Fruit fly (Drosophila melanogaster) whole organism, wandering third instar larva: Measurements from ENCODE around the gene RpS27.

Experiments used
- Abd-B ChIP-seq: fragments of >200 bp; optimal IDR thresholded peaks from 2 replicates; lab custom pipeline; 2017; ENCODE audit warnings: missing biosample characterization, missing genetic modification characterization
- CG9705 ChIP-seq: fragments of 200-800 bp; sonication (Bioruptor generic); optimal IDR thresholded peaks from 2 replicates; lab custom pipeline; 2018; ENCODE audit warnings: missing biosample characterization, mild to moderate bottlenecking, missing genetic modification characterization
- CrebA ChIP-seq: fragments of 200-800 bp; sonication (Bioruptor generic); optimal IDR thresholded peaks from 2 replicates; lab custom pipeline; 2016; ENCODE audit warnings: missing biosample characterization, mild to moderate bottlenecking, missing genetic modification characterization, borderline replicate concordance
- Hnf4 ChIP-seq: fragments of 200-800 bp; sonication (Bioruptor generic); optimal IDR thresholded peaks from 2 replicates; lab custom pipeline; 2016; ENCODE audit warnings: missing biosample characterization, mild to moderate bottlenecking, missing genetic modification characterization
- Myc ChIP-seq: fragments of >200 bp; optimal IDR thresholded peaks from 2 replicates; lab custom pipeline; 2017
- OdsH ChIP-seq: fragments of 200-800 bp; sonication (Bioruptor generic); optimal IDR thresholded peaks from 2 replicates; lab custom pipeline; 2016; ENCODE audit warnings: missing biosample characterization, mild to moderate bottlenecking, missing genetic modification characterization
- dmrt93B ChIP-seq: fragments of 200-800 bp; sonication (Bioruptor generic); optimal IDR thresholded peaks from 2 replicates; lab custom pipeline; 2018; ENCODE audit warnings: missing biosample characterization, mild to moderate bottlenecking, missing genetic modification characterization
- ey ChIP-seq: fragments of 200-800 bp; sonication (Bioruptor generic); optimal IDR thresholded peaks from 2 replicates; lab custom pipeline; 2016; ENCODE audit warnings: missing biosample characterization, missing genetic modification characterization
- lola ChIP-seq: fragments of >200 bp; optimal IDR thresholded peaks from 2 replicates; lab custom pipeline; 2017; ENCODE audit warnings: missing biosample characterization, missing genetic modification characterization
- pan ChIP-seq: fragments of >200 bp; optimal IDR thresholded peaks from 2 replicates; lab custom pipeline; 2017
- psq ChIP-seq: fragments of 200-800 bp; sonication (Bioruptor generic); optimal IDR thresholded peaks from 3 replicates; lab custom pipeline; 2017; ENCODE audit warnings: missing biosample characterization, mild to moderate bottlenecking, missing genetic modification characterization, moderate library complexity
- sage ChIP-seq: fragments of 200-800 bp; sonication (Bioruptor generic); optimal IDR thresholded peaks from 2 replicates; lab custom pipeline; 2016; ENCODE audit warnings: missing biosample characterization, mild to moderate bottlenecking, missing genetic modification characterization
- tai ChIP-seq: sonication (Bioruptor generic); optimal IDR thresholded peaks from 2 replicates; lab custom pipeline; 2016; ENCODE audit warnings: missing biosample characterization, missing genetic modification characterization
- usp ChIP-seq: fragments of >200 bp; optimal IDR thresholded peaks from 2 replicates; lab custom pipeline; 2017; ENCODE audit warnings: missing biosample characterization, missing genetic modification characterization

DNA sequence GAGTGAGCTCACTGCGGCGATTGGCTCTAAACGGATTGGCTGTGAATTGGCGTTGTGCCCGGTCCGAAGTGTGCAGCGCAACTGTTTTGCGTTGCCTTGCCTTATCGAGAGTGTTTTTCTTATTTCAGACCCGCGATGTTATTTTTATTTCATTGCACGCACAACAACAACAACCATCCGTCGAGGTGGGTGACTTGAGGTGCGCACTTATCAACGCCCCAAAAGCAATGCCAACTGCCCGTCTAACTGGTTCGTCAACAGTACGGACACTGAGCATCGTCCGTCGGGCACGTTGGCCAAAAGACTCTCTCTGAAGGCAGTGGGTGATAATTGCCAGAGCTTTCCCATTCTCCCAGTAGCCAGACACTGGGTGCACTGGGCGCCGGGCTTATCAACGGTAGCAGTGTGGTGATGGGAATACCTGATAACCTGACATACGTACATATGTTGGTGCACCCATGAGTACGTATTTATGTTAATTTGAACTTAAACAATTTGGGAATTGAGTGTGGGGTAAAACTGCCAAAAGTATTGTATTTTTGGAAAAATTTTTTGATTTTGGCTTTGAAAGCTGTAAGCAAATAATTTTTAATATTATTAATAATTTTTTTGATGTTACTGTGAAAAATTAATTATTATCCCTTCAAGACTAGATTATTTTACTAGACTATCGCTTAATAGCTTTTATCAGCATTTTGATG, 48.2 kb upstream of the RpS27 start, which contains the start of gene CG31102:
- TF ChIP-seq usp (GFP tag; lab: Kevin White, UChicago) (no peak), Myc (no peak), lola (GFP tag; lab: Kevin White, UChicago) (no peak), CG9705 (GFP tag; lab: Kevin White, UChicago) (no peak), tai (GFP tag; lab: Kevin White, UChicago) (no peak), psq (GFP tag; lab: Kevin White, UChicago) (no peak), ey (no peak), Abd-B (GFP tag; lab: Kevin White, UChicago) (no peak), dmrt93B (GFP tag; lab: Kevin White, UChicago) (no peak), Hnf4 (GFP tag; lab: Kevin White, UChicago) (peak; percentile 40), sage (GFP tag; lab: Kevin White, UChicago) (peak; percentile 7), pan (no peak), OdsH (GFP tag; lab: Kevin White, UChicago) (no peak), CrebA (peak; percentile 82)
